Worm (Caenorhabditis elegans) whole organism, L2 larva: ENCODE results near the gene ins-20.

Experiments
- R02D3.7 ChIP-seq: fragments of 150-350 bp; optimal IDR thresholded peaks from 2 replicates; lab custom pipeline; 2014; ENCODE audit warnings: missing biosample characterization, missing genetic modification characterization
- Y55F3AM.14 ChIP-seq: fragments of 200-800 bp; sonication (Bioruptor generic); optimal IDR thresholded peaks from 2 replicates; lab custom pipeline; 2018; ENCODE audit warnings: mild to moderate bottlenecking, missing genetic modification characterization, missing compliant biosample characterization
- ZK546.5 ChIP-seq: sonication (generic microtip); optimal IDR thresholded peaks from 2 replicates; lab custom pipeline; 2017; ENCODE audit warnings: missing biosample characterization, missing genetic modification characterization
- alr-1 ChIP-seq: fragments of 150-350 bp; optimal IDR thresholded peaks from 2 replicates; lab custom pipeline; 2014; ENCODE audit warnings: missing biosample characterization, missing genetic modification characterization
- aly-2 ChIP-seq: fragments of 150-350 bp; optimal IDR thresholded peaks from 2 replicates; lab custom pipeline; 2014; ENCODE audit warnings: missing biosample characterization, missing genetic modification characterization
- ama-1 ChIP-seq: fragments of 150-350 bp; optimal IDR thresholded peaks from 2 replicates; lab custom pipeline; 2018; ENCODE audit warnings: inconsistent platforms
- blmp-1 ChIP-seq: sonication (generic microtip); optimal IDR thresholded peaks from 2 replicates; lab custom pipeline; 2017; ENCODE audit warnings: missing genetic modification characterization, mild to moderate bottlenecking, missing compliant biosample characterization, antibody characterized with exemption, moderate library complexity; ENCODE audit not compliant: insufficient read depth
- crh-2 ChIP-seq: sonication (generic microtip); optimal IDR thresholded peaks from 2 replicates; lab custom pipeline; 2017; ENCODE audit warnings: missing biosample characterization, missing genetic modification characterization
- dmd-4 ChIP-seq: sonication (generic microtip); optimal IDR thresholded peaks from 2 replicates; lab custom pipeline; 2017; ENCODE audit warnings: missing biosample characterization, missing genetic modification characterization
- egl-27 ChIP-seq: sonication (generic microtip); optimal IDR thresholded peaks from 3 replicates; lab custom pipeline; 2017; ENCODE audit warnings: missing biosample characterization, missing genetic modification reagents, missing genetic modification characterization
- elt-3 ChIP-seq: sonication (generic microtip); optimal IDR thresholded peaks from 2 replicates; lab custom pipeline; 2017; ENCODE audit warnings: missing biosample characterization, missing genetic modification characterization
- gmeb-1 ChIP-seq: fragments of 150-350 bp; optimal IDR thresholded peaks from 2 replicates; lab custom pipeline; 2014; ENCODE audit warnings: missing biosample characterization, missing genetic modification characterization
- lin-11 ChIP-seq: fragments of 150-350 bp; sonication (generic microtip); optimal IDR thresholded peaks from 2 replicates; lab custom pipeline; 2014; ENCODE audit warnings: missing biosample characterization, missing genetic modification characterization, inconsistent platforms, mixed read lengths
- lin-39 ChIP-seq: fragments of 150-350 bp; optimal IDR thresholded peaks from 2 replicates; lab custom pipeline; 2014; ENCODE audit warnings: missing biosample characterization, missing genetic modification reagents, missing genetic modification characterization
- mbf-1 ChIP-seq: sonication (generic microtip); optimal IDR thresholded peaks from 2 replicates; lab custom pipeline; 2017; ENCODE audit warnings: missing biosample characterization, missing genetic modification characterization
- mdl-1 ChIP-seq, 2 experiments: fragments of 150-350 bp in 1 of 2; sonication (generic microtip) in 1 of 2; optimal IDR thresholded peaks; 2 replicates each; lab custom pipeline; 2017; ENCODE audit warnings: missing biosample characterization in 2 of 2, missing genetic modification characterization in 2 of 2
- nhr-10 ChIP-seq: sonication (generic microtip); optimal IDR thresholded peaks from 2 replicates; lab custom pipeline; 2017; ENCODE audit warnings: missing biosample characterization, missing genetic modification characterization
- nhr-11 ChIP-seq: fragments of 150-350 bp; optimal IDR thresholded peaks from 2 replicates; lab custom pipeline; 2014; ENCODE audit warnings: missing biosample characterization, missing genetic modification characterization
- nhr-12 ChIP-seq: fragments of 150-350 bp; optimal IDR thresholded peaks from 2 replicates; lab custom pipeline; 2014; ENCODE audit warnings: missing biosample characterization, missing genetic modification characterization
- nhr-23 ChIP-seq: fragments of 150-350 bp; optimal IDR thresholded peaks from 2 replicates; lab custom pipeline; 2014; ENCODE audit warnings: missing biosample characterization, missing genetic modification reagents, missing genetic modification characterization
- nhr-237 ChIP-seq: fragments of 150-350 bp; optimal IDR thresholded peaks from 2 replicates; lab custom pipeline; 2014; ENCODE audit warnings: missing biosample characterization, missing genetic modification characterization
- nhr-25 ChIP-seq: fragments of 150-350 bp; sonication (generic microtip); optimal IDR thresholded peaks from 3 replicates; lab custom pipeline; 2014; ENCODE audit warnings: missing biosample characterization, missing genetic modification characterization
- nhr-6 ChIP-seq: fragments of 150-350 bp; optimal IDR thresholded peaks from 2 replicates; lab custom pipeline; 2014; ENCODE audit warnings: missing biosample characterization, missing genetic modification characterization
- nhr-77 ChIP-seq: fragments of 150-350 bp; optimal IDR thresholded peaks from 2 replicates; lab custom pipeline; 2014; ENCODE audit warnings: missing biosample characterization, missing genetic modification characterization
- peb-1 ChIP-seq: fragments of 150-350 bp; optimal IDR thresholded peaks from 2 replicates; lab custom pipeline; 2014; ENCODE audit warnings: missing biosample characterization, missing genetic modification characterization
- sem-4 ChIP-seq: fragments of 150-350 bp; optimal IDR thresholded peaks from 2 replicates; lab custom pipeline; 2014; ENCODE audit warnings: missing biosample characterization, missing genetic modification reagents, missing genetic modification characterization
- sma-9 ChIP-seq, 2 experiments: fragments of 150-350 bp in 1 of 2; sonication (generic microtip) in 1 of 2; optimal IDR thresholded peaks; 2 replicates each; lab custom pipeline; 2014 to 2016; ENCODE audit warnings: missing genetic modification characterization in 2 of 2, mild to moderate bottlenecking in 1 of 2, missing biosample characterization in 1 of 2, missing compliant biosample characterization in 1 of 2, missing genetic modification reagents in 1 of 2, moderate library complexity in 1 of 2
- snpc-4 ChIP-seq: fragments of 150-350 bp; optimal IDR thresholded peaks from 2 replicates; lab custom pipeline; 2014; ENCODE audit warnings: missing biosample characterization, missing genetic modification characterization
- unc-39 ChIP-seq: fragments of 150-350 bp; optimal IDR thresholded peaks from 2 replicates; lab custom pipeline; 2014; ENCODE audit warnings: missing biosample characterization, missing genetic modification characterization
- unc-55 ChIP-seq: fragments of 150-350 bp; sonication (generic microtip); optimal IDR thresholded peaks from 3 replicates; lab custom pipeline; 2014; ENCODE audit warnings: missing biosample characterization, missing genetic modification reagents, missing genetic modification characterization
- zag-1 ChIP-seq: fragments of 150-350 bp; optimal IDR thresholded peaks from 2 replicates; lab custom pipeline; 2014; ENCODE audit warnings: missing biosample characterization, missing genetic modification characterization
- ztf-1 ChIP-seq: fragments of 200-800 bp; sonication (Bioruptor generic); conservative IDR thresholded peaks from 2 replicates; pipeline ENCODE4 v1.3.6; 2022; ENCODE audit warnings: missing genetic modification characterization, missing compliant biosample characterization
- ztf-11 ChIP-seq: sonication (generic microtip); optimal IDR thresholded peaks from 2 replicates; lab custom pipeline; 2017; ENCODE audit warnings: missing biosample characterization, missing genetic modification characterization
- ztf-4 ChIP-seq: fragments of 150-350 bp; optimal IDR thresholded peaks from 2 replicates; lab custom pipeline; 2014; ENCODE audit warnings: missing biosample characterization, missing genetic modification characterization

The ins-20 gene

DNA sequence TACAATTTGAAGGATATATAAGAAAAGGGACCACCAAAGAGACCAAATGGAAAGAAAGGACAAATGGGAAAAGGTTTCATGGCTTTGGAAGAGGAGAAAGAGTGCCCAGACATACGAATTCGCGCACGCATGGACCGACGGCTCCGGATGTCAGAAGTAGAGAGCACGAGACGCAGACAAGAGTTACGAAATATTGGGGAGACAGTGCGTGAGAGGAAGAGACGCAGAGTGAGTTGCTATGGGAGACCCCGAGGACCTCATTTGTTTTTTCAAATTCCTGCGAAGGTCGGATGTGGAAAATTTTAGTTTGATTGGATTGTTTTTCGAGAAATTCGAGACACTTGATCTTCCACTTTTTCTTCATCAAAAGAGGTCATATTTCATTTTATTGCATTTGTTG is 44.0 kb upstream of the ins-20 start (continued):
- TF ChIP-seq sma-9 (GFP tag; optimal IDR thresholded peaks at IDR 0.05; lab: Kevin White, UChicago) (peak; percentile 2), sma-9 (tag; optimal IDR thresholded peaks at IDR 0.05; lab: Kevin White, UChicago) (no peak), snpc-4 (tag; lab: Kevin White, UChicago) (peak; percentile 23), nhr-77 (no peak), lin-39 (tag; lab: Kevin White, UChicago) (no peak), nhr-10 (tag; lab: Kevin White, UChicago) (no peak), ama-1 (lab: Kevin White, UChicago) (no peak), peb-1 (tag; lab: Kevin White, UChicago) (no peak), R02D3.7 (tag; lab: Kevin White, UChicago) (no peak), zag-1 (tag; lab: Kevin White, UChicago) (peak; percentile 31), ztf-4 (no peak), dmd-4 (no peak), aly-2 (tag; lab: Kevin White, UChicago) (no peak), ztf-11 (tag; lab: Kevin White, UChicago) (no peak), ztf-1 (GFP tag; lab: Robert Waterston, UW) (no peak), sem-4 (no peak), gmeb-1 (tag; lab: Kevin White, UChicago) (no peak)

DNA sequence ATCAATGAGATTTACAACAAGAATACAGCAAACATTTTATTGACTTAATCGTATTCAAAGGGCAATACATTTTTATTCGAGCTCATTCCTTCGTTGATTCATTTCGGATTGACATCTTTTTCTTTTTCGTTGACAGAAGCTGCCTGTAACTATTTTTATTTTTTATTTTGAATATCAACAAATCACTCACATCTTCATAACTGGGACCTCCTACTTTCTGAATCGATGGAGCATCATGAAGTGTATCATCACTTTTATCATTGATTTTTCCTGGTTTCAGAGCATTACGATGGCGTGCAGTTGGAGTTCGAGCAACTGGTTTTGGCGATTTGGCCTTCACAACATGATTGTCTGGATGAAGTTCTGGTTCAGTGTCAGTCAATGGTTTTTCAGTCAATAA is 42.6 kb upstream of the ins-20 start, which contains the start of gene B0034.1:
Gene B0034.1, plus strand, starts transcription at position 301 of the 400 bp plus-strand sequence.
- TF ChIP-seq mbf-1 (tag; lab: Kevin White, UChicago) (no peak), unc-39 (tag; lab: Kevin White, UChicago) (no peak), nhr-10 (tag; lab: Kevin White, UChicago) (no peak), nhr-77 (no peak), blmp-1 (tag; lab: Kevin White, UChicago) (no peak), nhr-6 (tag; lab: Kevin White, UChicago) (no peak), nhr-23 (no peak)

DNA sequence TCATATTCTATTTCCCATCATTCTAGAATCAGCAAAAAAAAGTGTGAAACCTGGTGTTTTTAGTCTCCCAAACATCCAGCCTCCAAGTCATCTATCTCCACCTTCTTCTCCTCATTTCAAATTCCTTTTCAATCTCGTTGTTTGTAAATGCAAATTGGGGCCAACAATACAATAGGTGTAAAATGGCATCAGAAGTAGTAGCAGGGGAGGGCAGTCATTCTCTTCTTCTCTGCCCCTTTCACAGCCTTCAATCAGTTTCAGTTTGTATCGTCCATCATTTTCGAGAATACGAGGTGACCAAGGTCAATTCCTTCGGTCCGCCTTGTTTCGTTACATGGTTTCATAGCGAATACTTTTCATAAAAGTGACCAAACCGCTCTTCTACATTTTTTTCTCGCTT is 41.3 kb upstream of the ins-20 start, which contains the start of gene B0034.4:
Gene B0034.4, minus strand, starts transcription at position 229 of the 400 bp plus-strand sequence.
- TF ChIP-seq lin-39 (tag; lab: Kevin White, UChicago) (no peak), nhr-25 (peak; percentile 4)

DNA sequence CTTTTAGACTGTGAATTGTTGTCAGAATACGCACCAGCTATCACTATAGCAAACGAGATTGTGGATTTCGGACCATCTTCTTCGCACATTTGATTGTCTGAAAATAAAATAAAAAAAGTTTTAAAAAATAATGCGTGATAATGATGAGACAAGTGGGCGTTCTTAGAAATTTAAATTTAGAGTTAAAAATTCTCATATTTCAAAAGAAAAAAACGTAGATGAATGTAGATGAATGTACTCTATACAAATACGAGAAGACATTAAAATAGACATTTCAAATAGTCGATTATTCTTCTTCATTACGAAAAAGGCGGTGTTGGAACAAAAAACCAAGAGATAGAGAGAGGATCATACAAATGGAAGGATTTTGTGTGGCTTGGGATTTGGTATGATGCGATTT is 35.8 kb upstream of the ins-20 start, which contains the start of gene B0034.5:
Gene B0034.5, minus strand, starts transcription at position 101 of the 400 bp plus-strand sequence.
- no peak for TF ChIP-seq unc-39 (tag; lab: Kevin White, UChicago)
- TF ChIP-seq ama-1 (lab: Kevin White, UChicago): no peak
- no peak for TF ChIP-seq zag-1 (tag; lab: Kevin White, UChicago)
- no peak for TF ChIP-seq nhr-237 (tag; lab: Kevin White, UChicago)
- TF ChIP-seq sma-9 (GFP tag; optimal IDR thresholded peaks at IDR 0.05; lab: Kevin White, UChicago): no peak
- TF ChIP-seq sma-9 (tag; optimal IDR thresholded peaks at IDR 0.05; lab: Kevin White, UChicago): no peak
- no peak for TF ChIP-seq crh-2 (tag; lab: Kevin White, UChicago)
- TF ChIP-seq nhr-12 (tag; lab: Kevin White, UChicago): no peak
- no peak for TF ChIP-seq unc-55 (GFP tag; lab: Kevin White, UChicago)
- TF ChIP-seq ztf-1 (GFP tag; lab: Robert Waterston, UW): no peak
- no peak for TF ChIP-seq nhr-6 (tag; lab: Kevin White, UChicago)
- TF ChIP-seq nhr-77: no peak
- no peak for TF ChIP-seq ztf-11 (tag; lab: Kevin White, UChicago)

DNA sequence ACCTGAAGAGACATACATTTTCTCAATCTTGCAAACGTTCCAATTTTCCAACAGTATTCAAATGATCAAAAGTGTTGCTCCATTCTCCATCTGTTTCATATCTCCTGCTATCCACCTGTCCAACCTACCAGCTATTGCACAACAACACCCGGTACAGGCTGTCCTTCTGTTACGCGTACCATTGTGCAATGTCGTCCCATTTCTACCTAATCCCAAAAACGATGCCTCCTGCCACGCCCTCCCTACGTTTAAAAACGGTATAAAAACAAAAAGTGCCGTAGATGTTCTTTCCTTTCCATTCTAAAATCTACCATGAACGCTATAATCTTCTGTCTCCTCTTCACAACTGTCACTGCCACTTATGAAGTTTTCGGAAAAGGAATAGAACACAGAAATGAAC is 22.4 kb upstream of the ins-20 start, which contains the start of gene ins-2:
Gene ins-2, plus strand, starts transcription at position 301 of the 400 bp plus-strand sequence.
- no peak for TF ChIP-seq alr-1 (tag; lab: Kevin White, UChicago)
- no peak for TF ChIP-seq Y55F3AM.14
- TF ChIP-seq nhr-25: no peak

DNA sequence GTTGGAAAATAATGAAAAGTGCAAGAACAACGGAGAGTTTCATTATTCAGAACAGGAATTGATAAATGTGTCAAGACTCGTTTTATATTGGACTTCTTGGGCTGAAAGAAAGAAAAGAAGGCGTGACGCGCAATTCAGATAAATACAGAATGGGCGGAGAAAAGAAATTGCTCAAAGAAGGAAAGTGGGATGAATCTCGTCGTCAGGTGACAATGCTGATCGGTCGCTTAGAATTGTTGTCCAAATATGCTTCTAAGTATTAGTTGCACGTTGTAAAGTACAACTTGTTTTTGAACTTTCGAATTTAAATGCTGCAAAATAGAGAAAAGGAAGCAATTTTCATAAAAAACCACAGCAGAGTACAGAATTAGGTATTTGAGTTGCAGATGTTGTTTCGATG is 20.0 kb upstream of the ins-20 start, which contains the start of gene ins-3:
Gene ins-3, minus strand, starts transcription at position 101 of the 400 bp plus-strand sequence.
- TF ChIP-seq R02D3.7 (tag; lab: Kevin White, UChicago): no peak
- no peak for TF ChIP-seq ZK546.5 (tag; lab: Kevin White, UChicago)
- TF ChIP-seq mdl-1 (tag; optimal IDR thresholded peaks at IDR 0.05; lab: Kevin White, UChicago): no peak
- TF ChIP-seq gmeb-1 (tag; lab: Kevin White, UChicago): no peak
- no peak for TF ChIP-seq alr-1 (tag; lab: Kevin White, UChicago)
- no peak for TF ChIP-seq elt-3
- TF ChIP-seq lin-11 (tag; lab: Kevin White, UChicago): no peak
- no peak for TF ChIP-seq nhr-23
- no peak for TF ChIP-seq snpc-4 (tag; lab: Kevin White, UChicago)
- TF ChIP-seq mbf-1 (tag; lab: Kevin White, UChicago): no peak
- no peak for TF ChIP-seq nhr-11
- TF ChIP-seq nhr-237 (tag; lab: Kevin White, UChicago): no peak
- no peak for TF ChIP-seq crh-2 (tag; lab: Kevin White, UChicago)
- TF ChIP-seq egl-27 (tag; lab: Kevin White, UChicago): no peak
